Worm (Caenorhabditis elegans) whole organism, L3 larva: ENCODE measurements around the gene Y26G10.1.

Experiments
- R02D3.7 ChIP-seq: fragments of 150-350 bp; optimal IDR thresholded peaks from 2 replicates; lab custom pipeline; 2014; ENCODE audit warnings: missing biosample characterization, missing genetic modification characterization
- ZK546.5 ChIP-seq: sonication (generic microtip); optimal IDR thresholded peaks from 2 replicates; lab custom pipeline; 2017; ENCODE audit warnings: missing biosample characterization, missing genetic modification characterization
- ama-1 ChIP-seq: fragments of 150-350 bp; optimal IDR thresholded peaks from 2 replicates; lab custom pipeline; 2018
- ceh-16 ChIP-seq: sonication (generic microtip); optimal IDR thresholded peaks from 2 replicates; lab custom pipeline; 2017; ENCODE audit warnings: missing biosample characterization, missing genetic modification characterization
- ceh-9 ChIP-seq: sonication (generic microtip); optimal IDR thresholded peaks from 2 replicates; lab custom pipeline; 2018; ENCODE audit warnings: missing biosample characterization, missing genetic modification characterization
- daf-12 ChIP-seq: fragments of 150-350 bp; optimal IDR thresholded peaks from 2 replicates; lab custom pipeline; 2014; ENCODE audit warnings: missing biosample characterization, missing genetic modification reagents, missing genetic modification characterization
- egl-27 ChIP-seq: sonication (generic microtip); optimal IDR thresholded peaks from 4 replicates; lab custom pipeline; 2017; ENCODE audit warnings: missing biosample characterization, missing genetic modification reagents, missing genetic modification characterization
- elt-1 ChIP-seq: fragments of 150-350 bp; optimal IDR thresholded peaks from 2 replicates; lab custom pipeline; 2014; ENCODE audit warnings: missing biosample characterization, missing genetic modification characterization
- elt-2 ChIP-seq: sonication (generic microtip); optimal IDR thresholded peaks from 2 replicates; lab custom pipeline; 2016; ENCODE audit warnings: missing genetic modification reagents, mild to moderate bottlenecking, missing genetic modification characterization, missing compliant biosample characterization
- elt-3 ChIP-seq, 3 experiments: fragments of 150-350 bp in 1 of 3; sonication (generic microtip) in 2 of 3; optimal IDR thresholded peaks; 2 replicates in 2 of 3; 4 replicates in 1 of 3; lab custom pipeline; 2014 to 2017; ENCODE audit warnings: missing biosample characterization in 3 of 3, missing genetic modification characterization in 3 of 3
- fkh-10 ChIP-seq: sonication (generic microtip); optimal IDR thresholded peaks from 2 replicates; lab custom pipeline; 2017; ENCODE audit warnings: missing biosample characterization, missing genetic modification reagents, missing genetic modification characterization
- fkh-2 ChIP-seq: fragments of 150-350 bp; optimal IDR thresholded peaks from 2 replicates; lab custom pipeline; 2014; ENCODE audit warnings: missing biosample characterization, missing genetic modification reagents, missing genetic modification characterization
- fos-1 ChIP-seq: fragments of 150-350 bp; optimal IDR thresholded peaks from 2 replicates; lab custom pipeline; 2014; ENCODE audit warnings: missing biosample characterization, missing genetic modification characterization
- hmg-11 ChIP-seq: sonication (generic microtip); optimal IDR thresholded peaks from 2 replicates; lab custom pipeline; 2016; ENCODE audit warnings: missing genetic modification characterization, missing compliant biosample characterization
- jun-1 ChIP-seq: fragments of 150-350 bp; optimal IDR thresholded peaks from 2 replicates; lab custom pipeline; 2014; ENCODE audit warnings: missing biosample characterization, missing genetic modification reagents, missing genetic modification characterization
- lin-39 ChIP-seq: fragments of 150-350 bp; optimal IDR thresholded peaks from 2 replicates; lab custom pipeline; 2018; ENCODE audit warnings: missing biosample characterization, missing genetic modification reagents, missing genetic modification characterization
- lsy-12 ChIP-seq: sonication (generic microtip); optimal IDR thresholded peaks from 2 replicates; lab custom pipeline; 2016; ENCODE audit warnings: mild to moderate bottlenecking, missing genetic modification characterization, missing compliant biosample characterization
- nfya-1 ChIP-seq: sonication (generic microtip); optimal IDR thresholded peaks from 2 replicates; lab custom pipeline; 2017; ENCODE audit warnings: missing genetic modification characterization, mild to moderate bottlenecking, missing compliant biosample characterization, antibody characterized with exemption, moderate library complexity; ENCODE audit not compliant: insufficient read depth
- nhr-11 ChIP-seq: fragments of 150-350 bp; optimal IDR thresholded peaks from 2 replicates; lab custom pipeline; 2014; ENCODE audit warnings: missing biosample characterization, missing genetic modification characterization
- nhr-23 ChIP-seq: fragments of 150-350 bp; optimal IDR thresholded peaks from 2 replicates; lab custom pipeline; 2014; ENCODE audit warnings: missing biosample characterization, missing genetic modification reagents, missing genetic modification characterization
- nhr-237 ChIP-seq: fragments of 150-350 bp; optimal IDR thresholded peaks from 2 replicates; lab custom pipeline; 2014; ENCODE audit warnings: missing biosample characterization, missing genetic modification characterization
- nhr-25 ChIP-seq: sonication (generic microtip); optimal IDR thresholded peaks from 2 replicates; lab custom pipeline; 2017; ENCODE audit warnings: missing biosample characterization, missing genetic modification characterization
- nhr-28 ChIP-seq: fragments of 150-350 bp; optimal IDR thresholded peaks from 2 replicates; lab custom pipeline; 2014; ENCODE audit warnings: missing biosample characterization, missing genetic modification characterization
- nhr-76 ChIP-seq: fragments of 150-350 bp; sonication (generic microtip); optimal IDR thresholded peaks from 5 replicates; lab custom pipeline; 2014; ENCODE audit warnings: missing biosample characterization, missing genetic modification characterization
- nhr-77 ChIP-seq: fragments of 150-350 bp; optimal IDR thresholded peaks from 2 replicates; lab custom pipeline; 2014; ENCODE audit warnings: missing biosample characterization, missing genetic modification characterization
- pha-4 ChIP-seq: fragments of 150-350 bp; optimal IDR thresholded peaks from 2 replicates; lab custom pipeline; 2014; ENCODE audit warnings: missing biosample characterization, missing genetic modification reagents, missing genetic modification characterization
- sea-2 ChIP-seq: fragments of 150-350 bp; sonication (generic microtip); optimal IDR thresholded peaks from 4 replicates; lab custom pipeline; 2014; ENCODE audit warnings: missing biosample characterization, missing genetic modification reagents, missing genetic modification characterization
- skn-1 ChIP-seq: fragments of 150-350 bp; optimal IDR thresholded peaks from 2 replicates; lab custom pipeline; 2014; ENCODE audit warnings: missing biosample characterization, missing genetic modification characterization
- snpc-4 ChIP-seq: fragments of 150-350 bp; optimal IDR thresholded peaks from 2 replicates; lab custom pipeline; 2014; ENCODE audit warnings: missing biosample characterization, missing genetic modification characterization
- unc-62 ChIP-seq: fragments of 150-350 bp; sonication (generic microtip); optimal IDR thresholded peaks from 4 replicates; lab custom pipeline; 2014; ENCODE audit warnings: missing biosample characterization, missing genetic modification reagents, missing genetic modification characterization
- ztf-11 ChIP-seq: fragments of 150-350 bp; optimal IDR thresholded peaks from 2 replicates; lab custom pipeline; 2014; ENCODE audit warnings: missing biosample characterization, missing genetic modification characterization

Y26G10.1 gene

DNA sequence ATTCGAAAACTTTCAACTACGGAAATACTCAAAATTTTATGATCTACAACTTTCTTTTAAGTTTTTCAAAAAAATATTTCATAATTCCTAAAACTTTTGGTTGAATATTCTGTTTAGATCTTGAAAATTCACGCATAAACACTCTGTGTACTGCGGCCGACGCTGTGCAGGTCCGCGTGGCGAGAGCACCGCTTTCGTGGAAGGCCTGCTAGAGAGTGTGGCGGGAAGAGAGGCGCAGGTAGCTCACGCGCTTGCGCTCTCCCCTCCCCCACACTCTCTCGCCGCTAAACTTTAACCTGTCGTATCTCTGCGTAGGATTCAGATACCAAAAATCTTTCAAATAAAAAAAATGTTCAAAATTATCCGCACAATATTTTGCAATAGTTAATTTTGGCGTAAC lies 12.4 kb downstream of the Y26G10.1 start:
- TF ChIP-seq fos-1 (tag; lab: Kevin White, UChicago), result no peak
- TF ChIP-seq daf-12 (tag; lab: Kevin White, UChicago), result no peak
- no peak for TF ChIP-seq nhr-23 (tag; lab: Kevin White, UChicago)
- no peak for TF ChIP-seq lsy-12
- TF ChIP-seq unc-62 (GFP tag; lab: Kevin White, UChicago), result no peak
- no peak for TF ChIP-seq nhr-28 (tag; lab: Kevin White, UChicago)
- TF ChIP-seq nhr-77, result no peak
- TF ChIP-seq ama-1, result no peak
- no peak for TF ChIP-seq sea-2
- TF ChIP-seq jun-1, result no peak

ce11 chrV:17676553-17676952 lies 19.1 kb downstream of the Y26G10.1 start, which contains the start of gene str-92:
str-92 (minus strand) TSS chrV:17676653.
- TF ChIP-seq nhr-28 (tag; lab: Kevin White, UChicago) (no peak), ceh-16 (tag; lab: Kevin White, UChicago) (no peak)

ce11 chrV:17673343-17673742 lies 22.4 kb downstream of the Y26G10.1 start, which contains the start of gene str-93:
str-93 (minus strand) TSS chrV:17673443.
- no peak for TF ChIP-seq nhr-11 (tag; lab: Kevin White, UChicago)
- TF ChIP-seq lin-39 (tag; lab: Kevin White, UChicago), result no peak
- no peak for TF ChIP-seq nfya-1
- TF ChIP-seq ama-1, result no peak
- no peak for TF ChIP-seq elt-1 (tag; lab: Kevin White, UChicago)
- no peak for TF ChIP-seq ceh-9 (tag; lab: Kevin White, UChicago)
- no peak for TF ChIP-seq hmg-11 (tag; lab: Kevin White, UChicago)
- TF ChIP-seq nhr-28 (tag; lab: Kevin White, UChicago), result no peak
- TF ChIP-seq ZK546.5 (tag; lab: Kevin White, UChicago), result no peak
- TF ChIP-seq nhr-23 (tag; lab: Kevin White, UChicago), result no peak
- no peak for TF ChIP-seq R02D3.7 (tag; lab: Kevin White, UChicago)
- no peak for TF ChIP-seq egl-27
- no peak for TF ChIP-seq elt-2
- no peak for TF ChIP-seq skn-1 (tag; lab: Kevin White, UChicago)
- TF ChIP-seq, all 47 proteins: peak for 0

DNA sequence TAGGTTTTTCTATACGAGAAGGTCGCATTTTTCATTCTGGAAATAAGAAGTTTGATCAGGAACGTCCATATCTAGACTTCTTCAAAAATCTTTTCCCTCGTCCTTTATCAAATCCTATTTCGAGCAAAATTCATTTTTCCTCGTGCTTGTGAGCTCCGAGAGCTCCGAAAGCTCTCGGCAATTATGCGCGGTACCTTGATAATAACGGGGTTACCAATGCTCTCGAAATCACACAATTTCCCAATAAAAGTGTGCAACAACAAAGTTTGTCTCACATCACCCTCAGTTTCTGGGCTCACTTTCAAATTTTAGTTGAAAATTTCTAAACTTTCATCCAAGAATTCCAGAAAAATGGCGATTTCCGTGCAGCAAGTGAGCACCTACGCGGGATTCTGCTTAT lies 27.2 kb downstream of the Y26G10.1 start, which contains the start of gene str-89:
Gene str-89, plus strand, starts transcription at position 301 of the 400 bp plus-strand sequence.
- TF ChIP-seq fkh-10 (GFP tag; lab: Kevin White, UChicago) (no peak), ztf-11 (tag; lab: Kevin White, UChicago) (no peak), nhr-28 (tag; lab: Kevin White, UChicago) (no peak)

ce11 chrV:17667676-17668075 lies 28.0 kb downstream of the Y26G10.1 start, which contains the start of gene F59A1.12:
F59A1.12 (minus strand) TSS chrV:17667776.
- TF ChIP-seq nhr-25 (tag; lab: Kevin White, UChicago) (no peak), ama-1 (no peak), nhr-237 (tag; lab: Kevin White, UChicago) (no peak), fkh-2 (tag; lab: Kevin White, UChicago) (no peak), snpc-4 (tag; lab: Kevin White, UChicago) (no peak)

- TF ChIP-seq lin-39 (tag; lab: Kevin White, UChicago), result no peak
- TF ChIP-seq, all 47 proteins: peak for 0
Measured at ce11 chrV:17665906-17666305, 29.8 kb downstream of the Y26G10.1 start, which contains the start of gene F59A1.11. F59A1.11 (minus strand) TSS chrV:17666006.

DNA sequence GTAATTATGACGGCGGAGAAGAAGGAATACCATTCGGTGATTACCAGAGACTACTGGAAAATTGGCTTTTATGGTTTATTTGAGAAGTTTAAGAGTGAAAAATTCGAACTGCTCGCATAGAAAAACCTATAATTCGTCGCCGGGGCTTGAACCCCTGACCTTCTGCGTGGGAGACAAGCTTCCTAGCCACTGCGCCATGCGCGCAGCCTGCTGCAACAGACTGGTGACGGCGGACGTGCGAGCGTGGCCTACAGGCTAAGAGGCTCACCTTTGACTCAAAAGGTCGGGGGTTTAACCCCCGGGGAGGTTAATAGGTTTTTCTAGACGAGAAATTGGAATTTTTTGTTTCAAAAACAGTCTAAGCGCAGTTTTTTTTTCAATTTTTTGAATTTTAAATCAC lies 31.3 kb downstream of the Y26G10.1 start:
- TF ChIP-seq elt-3 (tag; optimal IDR thresholded peaks at IDR 0.05; lab: Kevin White, UChicago), result no peak
- TF ChIP-seq pha-4 (tag; lab: Kevin White, UChicago), result no peak
- no peak for TF ChIP-seq R02D3.7 (tag; lab: Kevin White, UChicago)
- no peak for TF ChIP-seq nhr-76
- no peak for TF ChIP-seq ceh-16 (tag; lab: Kevin White, UChicago)
- no peak for TF ChIP-seq snpc-4 (tag; lab: Kevin White, UChicago)
